Fruit fly (Drosophila melanogaster): Measurements from ENCODE around the gene CG10803.

The CG10803 gene

DNA sequence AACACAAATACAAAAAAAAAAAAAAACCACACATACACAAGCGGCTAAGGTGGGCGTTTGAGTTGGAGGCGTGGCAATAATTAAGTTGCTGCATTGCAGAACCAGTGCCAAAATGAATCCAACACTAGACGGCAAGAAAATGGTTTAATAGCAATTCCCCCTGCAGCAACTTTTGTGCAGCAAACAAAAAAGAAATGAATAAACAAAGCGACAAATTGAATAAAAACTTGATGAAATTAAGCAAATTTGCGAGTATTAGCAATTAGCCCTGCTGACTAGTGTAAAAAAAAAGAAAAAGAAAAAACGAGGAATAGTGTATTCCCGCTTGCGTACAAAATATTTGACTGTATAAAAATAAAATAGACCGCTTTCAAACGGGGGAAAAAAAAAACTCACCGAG is 30.7 kb upstream of the CG10803 start:
- TF ChIP-seq h (GFP tag; optimal IDR thresholded peaks at IDR 0.05) (no peak), Dif (GFP tag; optimal IDR thresholded peaks at IDR 0.05; ENCODE audit: partially characterized antibody) (no peak), N (GFP tag; optimal IDR thresholded peaks at IDR 0.05) (no peak), CrebA (GFP tag; optimal IDR thresholded peaks at IDR 0.05; ENCODE audit: borderline replicate concordance) (no peak), dmrt93B (GFP tag; optimal IDR thresholded peaks at IDR 0.05) (no peak)

DNA sequence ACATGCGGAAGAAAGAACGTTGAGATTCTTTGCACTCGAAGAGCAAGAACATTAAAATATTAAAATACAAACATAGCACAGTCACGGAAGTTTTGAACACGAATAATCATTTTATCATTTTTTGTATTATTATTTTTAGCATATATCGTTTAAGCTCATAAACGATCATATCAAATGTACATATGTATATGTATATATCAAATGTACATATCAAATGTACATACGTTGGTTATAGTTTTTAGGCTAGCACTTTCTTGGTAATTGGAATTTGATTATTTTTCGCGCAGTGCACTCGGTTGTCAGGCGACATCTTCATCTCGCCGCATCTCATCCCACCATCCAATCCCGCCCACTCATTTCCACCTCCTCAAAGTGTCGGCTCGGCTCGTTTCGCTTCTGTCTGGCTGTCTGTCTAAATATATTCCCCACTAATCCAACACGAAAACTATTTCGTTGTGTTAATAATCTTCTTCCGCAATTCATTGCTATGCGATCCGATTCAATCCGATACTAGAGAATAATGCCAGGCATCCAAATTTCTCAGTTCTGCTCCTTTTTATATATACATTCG is 29.9 kb upstream of the CG10803 start:
- TF ChIP-seq lola (GFP tag; optimal IDR thresholded peaks at IDR 0.05): no peak
- no peak for TF ChIP-seq ey (GFP tag; optimal IDR thresholded peaks at IDR 0.05)
- no peak for TF ChIP-seq Myc (optimal IDR thresholded peaks at IDR 0.05)
- no peak for TF ChIP-seq dmrt93B (GFP tag; optimal IDR thresholded peaks at IDR 0.05)
- TF ChIP-seq CG32264 (GFP tag; optimal IDR thresholded peaks at IDR 0.05): no peak
- TF ChIP-seq CG9705 (GFP tag; optimal IDR thresholded peaks at IDR 0.05): no peak

- TF ChIP-seq ey (GFP tag; optimal IDR thresholded peaks at IDR 0.05): no peak
- no peak for TF ChIP-seq pan (optimal IDR thresholded peaks at IDR 0.05)
Measured at dm6 chrX:3457518-3457917, 27.9 kb upstream of the CG10803 start.

dm6 chrX:3458491-3458890 is 27.0 kb upstream of the CG10803 start:
- TF ChIP-seq dsf (GFP tag; optimal IDR thresholded peaks at IDR 0.05; ENCODE audit: borderline replicate concordance): no peak
- no peak for TF ChIP-seq sv (GFP tag; optimal IDR thresholded peaks at IDR 0.05)
- no peak for TF ChIP-seq Dfd (GFP tag; optimal IDR thresholded peaks at IDR 0.05)

DNA sequence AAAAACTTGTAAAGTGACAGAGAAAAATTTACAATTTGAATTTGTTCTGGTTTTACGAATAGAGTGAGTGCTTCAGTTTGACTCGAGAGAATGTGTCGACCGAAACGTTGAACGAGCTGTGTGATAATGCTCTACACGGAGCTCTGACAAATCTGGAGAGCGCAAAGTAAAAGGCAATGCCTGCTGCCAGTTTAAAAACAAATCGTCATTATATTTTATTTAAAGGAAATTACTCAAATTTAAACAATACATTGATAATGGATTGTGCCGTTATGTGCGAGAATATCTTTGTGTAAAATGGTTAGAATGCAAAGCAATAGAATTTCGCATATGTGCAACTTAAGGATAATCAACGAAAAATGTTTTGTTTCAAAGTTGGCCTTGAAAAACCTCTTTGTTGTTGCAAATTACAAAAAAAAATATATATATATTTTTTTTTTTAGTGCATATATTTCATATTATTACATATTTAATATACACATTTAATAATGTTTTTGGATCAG is 25.3 kb upstream of the CG10803 start, which contains the start of the genes CG16782 and CG10801:
Gene CG16782 (minus strand): TSS at position 101 of the 503 bp plus-strand sequence.
Gene CG10801 (plus strand): TSS at position 453 of the 503 bp plus-strand sequence.
- TF ChIP-seq Vsx2 (GFP tag; optimal IDR thresholded peaks at IDR 0.05; ENCODE audit: partially characterized antibody) (no peak), CG32264 (GFP tag; optimal IDR thresholded peaks at IDR 0.05) (no peak), dmrt93B (GFP tag; optimal IDR thresholded peaks at IDR 0.05) (no peak), OdsH (GFP tag; optimal IDR thresholded peaks at IDR 0.05) (no peak), tai (GFP tag; optimal IDR thresholded peaks at IDR 0.05) (no peak), usp (GFP tag; optimal IDR thresholded peaks at IDR 0.05) (no peak), Hr83 (GFP tag; optimal IDR thresholded peaks at IDR 0.05; ENCODE audit: poor library complexity, severe bottlenecking) (no peak), Hr78 (GFP tag; optimal IDR thresholded peaks at IDR 0.05) (no peak), sv (GFP tag; optimal IDR thresholded peaks at IDR 0.05) (no peak)

- TF ChIP-seq Myc (optimal IDR thresholded peaks at IDR 0.05) (no peak), CrebA (GFP tag; optimal IDR thresholded peaks at IDR 0.05; ENCODE audit: borderline replicate concordance) (no peak), psq (GFP tag; optimal IDR thresholded peaks at IDR 0.05) (no peak), Vsx2 (GFP tag; optimal IDR thresholded peaks at IDR 0.05; ENCODE audit: partially characterized antibody) (no peak), Jra (GFP tag; optimal IDR thresholded peaks at IDR 0.05) (no peak), rgr (GFP tag; optimal IDR thresholded peaks at IDR 0.05) (no peak), Hnf4 (GFP tag; optimal IDR thresholded peaks at IDR 0.05) (no peak), h (GFP tag; optimal IDR thresholded peaks at IDR 0.05) (no peak), dsf (GFP tag; optimal IDR thresholded peaks at IDR 0.05; ENCODE audit: borderline replicate concordance) (no peak)
Measured at dm6 chrX:3463944-3464343, 21.5 kb upstream of the CG10803 start, which contains the start of gene CG16781. TSS of gene CG16781 (minus strand) at chrX:3464044.

- no peak for TF ChIP-seq Hr83 (GFP tag; optimal IDR thresholded peaks at IDR 0.05; ENCODE audit: poor library complexity, severe bottlenecking)
- no peak for TF ChIP-seq Vsx2 (GFP tag; optimal IDR thresholded peaks at IDR 0.05; ENCODE audit: partially characterized antibody)
- no peak for TF ChIP-seq usp (GFP tag; optimal IDR thresholded peaks at IDR 0.05)
- peak; percentile 56 for TF ChIP-seq Myc (optimal IDR thresholded peaks at IDR 0.05)
- TF ChIP-seq N (GFP tag; optimal IDR thresholded peaks at IDR 0.05): no peak
- TF ChIP-seq Mio (GFP tag; optimal IDR thresholded peaks at IDR 0.05): no peak
Measured at dm6 chrX:3465551-3465950, 19.9 kb upstream of the CG10803 start.

Measured in whole organism, wandering third instar larva.